ENCODE assay signal across 4 worm cellular contexts in the genomic region with DNA sequence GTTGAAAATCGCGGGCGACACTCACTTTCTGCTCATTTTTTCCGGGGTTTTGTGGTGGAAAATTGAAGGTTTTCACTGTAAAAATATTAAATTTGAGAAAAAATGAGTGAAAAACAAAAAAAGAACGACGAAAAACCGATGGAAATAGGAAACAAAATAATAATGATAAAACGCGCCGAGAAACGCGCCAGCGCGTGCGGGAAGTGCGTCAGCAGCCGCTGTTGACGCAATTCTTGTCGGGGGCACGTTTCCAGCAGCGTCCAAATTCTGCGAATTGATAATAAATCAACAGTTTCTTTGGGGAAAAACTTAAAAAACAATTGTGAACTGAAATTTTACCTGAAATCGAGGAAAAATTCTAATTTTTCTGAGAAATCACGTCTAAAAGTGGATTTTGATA.
A peak's percentile ranks its signal among the peaks of the same experiment; 100 is the strongest.
TF ChIP-seq lines count a peak whose summit lies in the region.

A gene (minus strand): TSS at position 36 of the 400 bp plus-strand sequence.

TF ChIP-seq in whole organism, L2 larva, 48 proteins besides CTCF, POLR2A, EP300 and RAD21 (continues in another document):
- TF ChIP-seq C34F6.9 (tag; optimal IDR thresholded peaks at IDR 0.05; lab: Kevin White, UChicago) (peak; percentile 79), ztf-1 (GFP tag; conservative IDR thresholded peaks at IDR 0.05; lab: Robert Waterston, UW) (no peak), nhr-25 (tag; optimal IDR thresholded peaks at IDR 0.05; lab: Kevin White, UChicago) (peak; percentile 74), dmd-4 (tag; optimal IDR thresholded peaks at IDR 0.05; lab: Kevin White, UChicago) (no peak), sma-3 (GFP tag; optimal IDR thresholded peaks at IDR 0.05; lab: Kevin White, UChicago) (peak; percentile 75), R02D3.7 (tag; optimal IDR thresholded peaks at IDR 0.05; lab: Kevin White, UChicago) (no peak), ceh-82 (tag; optimal IDR thresholded peaks at IDR 0.05; lab: Kevin White, UChicago) (peak; percentile 10), fos-1 (tag; optimal IDR thresholded peaks at IDR 0.05; lab: Kevin White, UChicago) (peak; percentile 31), skn-1 (tag; optimal IDR thresholded peaks at IDR 0.05; lab: Kevin White, UChicago) (no peak), nhr-23 (tag; optimal IDR thresholded peaks at IDR 0.05; lab: Kevin White, UChicago) (no peak), nhr-129 (tag; optimal IDR thresholded peaks at IDR 0.05; lab: Kevin White, UChicago) (peak; percentile 46), mab-5 (tag; optimal IDR thresholded peaks at IDR 0.05; lab: Kevin White, UChicago) (peak; percentile 33), ceh-16 (tag; optimal IDR thresholded peaks at IDR 0.05; lab: Kevin White, UChicago) (peak; percentile 22), ztf-4 (tag; optimal IDR thresholded peaks at IDR 0.05; lab: Kevin White, UChicago) (no peak), gmeb-1 (tag; optimal IDR thresholded peaks at IDR 0.05; lab: Kevin White, UChicago) (peak; percentile 87), nhr-237 (tag; optimal IDR thresholded peaks at IDR 0.05; lab: Kevin White, UChicago) (no peak), unc-62 (GFP tag; optimal IDR thresholded peaks at IDR 0.05; lab: Kevin White, UChicago) (no peak), aly-2 (tag; optimal IDR thresholded peaks at IDR 0.05; lab: Kevin White, UChicago) (no peak), elt-3 (tag; optimal IDR thresholded peaks at IDR 0.05; lab: Kevin White, UChicago) (no peak), nhr-12 (tag; optimal IDR thresholded peaks at IDR 0.05; lab: Kevin White, UChicago) (no peak), nhr-10 (tag; optimal IDR thresholded peaks at IDR 0.05; lab: Kevin White, UChicago) (peak; percentile 5), F13H6.1 (tag; optimal IDR thresholded peaks at IDR 0.05; lab: Kevin White, UChicago) (peak; percentile 78)

TF ChIP-seq in whole organism, L4 larva, 104 proteins besides CTCF, POLR2A, EP300 and RAD21 (continues in another document):
- TF ChIP-seq unc-62 (GFP tag; optimal IDR thresholded peaks at IDR 0.05 in 1 of 2; lab: Kevin White, UChicago) (no peak), unc-62 (tag; optimal IDR thresholded peaks at IDR 0.05; lab: Kevin White, UChicago) (no peak), R02D3.7 (tag; optimal IDR thresholded peaks at IDR 0.05; lab: Kevin White, UChicago) (no peak), arid-1 (GFP tag; conservative IDR thresholded peaks at IDR 0.05; lab: Robert Waterston, UW) (no peak), daf-8 (GFP tag; IDR thresholded peaks at IDR 0.05; lab: Robert Waterston, UW) (no peak), zip-11 (GFP tag; IDR thresholded peaks at IDR 0.05; lab: Robert Waterston, UW) (no peak), fos-1 (tag; optimal IDR thresholded peaks at IDR 0.05; lab: Kevin White, UChicago) (no peak), nhr-77 (tag; optimal IDR thresholded peaks at IDR 0.05; lab: Kevin White, UChicago) (no peak), Y5F2A.4 (GFP tag; optimal IDR thresholded peaks at IDR 0.05; lab: Kevin White, UChicago) (no peak), daf-12 (tag; optimal IDR thresholded peaks at IDR 0.05; lab: Kevin White, UChicago) (no peak), nhr-42 (GFP tag; IDR thresholded peaks at IDR 0.05; lab: Robert Waterston, UW) (peak; percentile 12; the same call in 1 of the 2 replicates), unc-130 (GFP tag; optimal IDR thresholded peaks at IDR 0.05; lab: Kevin White, UChicago) (peak; percentile 37), Y48G9A.11 (GFP tag; IDR thresholded peaks at IDR 0.05; lab: Robert Waterston, UW) (no peak), ztf-7 (tag; optimal IDR thresholded peaks at IDR 0.05; lab: Kevin White, UChicago) (peak; percentile 80), duxl-1 (tag; optimal IDR thresholded peaks at IDR 0.05; lab: Kevin White, UChicago; ENCODE audit: poor library complexity) (peak; percentile 27), egl-43 (GFP tag; IDR thresholded peaks at IDR 0.05; lab: Robert Waterston, UW) (no peak), unc-39 (tag; optimal IDR thresholded peaks at IDR 0.05; lab: Kevin White, UChicago) (no peak), rbr-2 (tag; optimal IDR thresholded peaks at IDR 0.05; lab: Kevin White, UChicago) (peak; percentile 77), nhr-48 (tag; optimal IDR thresholded peaks at IDR 0.05; lab: Kevin White, UChicago) (peak; percentile 28), cey-2 (tag; optimal IDR thresholded peaks at IDR 0.05; lab: Kevin White, UChicago; ENCODE audit: borderline replicate concordance, insufficient read depth) (no peak), hmg-1.1 (GFP tag; IDR thresholded peaks at IDR 0.05; lab: Robert Waterston, UW) (peak; percentile 80), T26A8.4 (GFP tag; IDR thresholded peaks at IDR 0.05; lab: Robert Waterston, UW) (peak; percentile 70), aha-1 (tag; lab: Kevin White, UChicago) (no peak)

TF ChIP-seq in whole organism, late embryonic, 69 proteins besides CTCF, POLR2A, EP300 and RAD21 (continues in another document):
- TF ChIP-seq F13H6.1 (tag; optimal IDR thresholded peaks at IDR 0.05; lab: Kevin White, UChicago) = no peak
- TF ChIP-seq ceh-22 (tag; optimal IDR thresholded peaks at IDR 0.05; lab: Kevin White, UChicago) = no peak
- TF ChIP-seq dmd-4 (tag; optimal IDR thresholded peaks at IDR 0.05; lab: Kevin White, UChicago; ENCODE audit: borderline replicate concordance) = no peak
- no peak for TF ChIP-seq pag-3 (tag; optimal IDR thresholded peaks at IDR 0.05; lab: Kevin White, UChicago; ENCODE audit: borderline replicate concordance)
- no peak for TF ChIP-seq pha-4 (tag; optimal IDR thresholded peaks at IDR 0.05; lab: Kevin White, UChicago)
- TF ChIP-seq hlh-8 (tag; optimal IDR thresholded peaks at IDR 0.05; lab: Kevin White, UChicago) = no peak
- no peak for TF ChIP-seq hlh-15 (tag; optimal IDR thresholded peaks at IDR 0.05; lab: Kevin White, UChicago)
- no peak for TF ChIP-seq syd-9 (tag; optimal IDR thresholded peaks at IDR 0.05; lab: Kevin White, UChicago)
- no peak for TF ChIP-seq che-1 (tag; optimal IDR thresholded peaks at IDR 0.05; lab: Kevin White, UChicago)
- no peak for TF ChIP-seq ceh-30 (tag; optimal IDR thresholded peaks at IDR 0.05; lab: Kevin White, UChicago)
- TF ChIP-seq unc-3 (GFP tag; conservative IDR thresholded peaks at IDR 0.05; lab: Robert Waterston, UW) = 0 out of 2 replicates have a peak, but pooled peaks have one; percentile 7
- TF ChIP-seq unc-3 (tag; optimal IDR thresholded peaks at IDR 0.05; lab: Kevin White, UChicago) = no peak
- no peak for TF ChIP-seq pqm-1 (tag; optimal IDR thresholded peaks at IDR 0.05; lab: Kevin White, UChicago)
- TF ChIP-seq npax-4 (tag; optimal IDR thresholded peaks at IDR 0.05; lab: Kevin White, UChicago) = no peak
- TF ChIP-seq fkh-6 (tag; optimal IDR thresholded peaks at IDR 0.05; lab: Kevin White, UChicago) = no peak
- no peak for TF ChIP-seq hlh-30 (tag; optimal IDR thresholded peaks at IDR 0.05; lab: Kevin White, UChicago; ENCODE audit: insufficient read depth)
- TF ChIP-seq lim-6 (tag; optimal IDR thresholded peaks at IDR 0.05; lab: Kevin White, UChicago) = no peak
- TF ChIP-seq pros-1 (tag; optimal IDR thresholded peaks at IDR 0.05; lab: Kevin White, UChicago) = no peak
- no peak for TF ChIP-seq sdc-2 (tag; optimal IDR thresholded peaks at IDR 0.05; lab: Kevin White, UChicago)
- TF ChIP-seq nhr-11 (tag; optimal IDR thresholded peaks at IDR 0.05; lab: Kevin White, UChicago) = no peak
- TF ChIP-seq ceh-24 (tag; optimal IDR thresholded peaks at IDR 0.05; lab: Kevin White, UChicago) = no peak
- no peak for TF ChIP-seq fkh-10 (GFP tag; optimal IDR thresholded peaks at IDR 0.05; lab: Kevin White, UChicago)
- peak; percentile 13 for TF ChIP-seq ceh-18 (tag; optimal IDR thresholded peaks at IDR 0.05; lab: Kevin White, UChicago)
- TF ChIP-seq hlh-6 (tag; optimal IDR thresholded peaks at IDR 0.05; lab: Kevin White, UChicago) = no peak
- TF ChIP-seq elt-2 (tag; optimal IDR thresholded peaks at IDR 0.05; lab: Kevin White, UChicago) = peak; percentile 49

TF ChIP-seq in whole organism, mixed stage, embryonic, 35 proteins besides CTCF, POLR2A, EP300 and RAD21 (continues in another document):
- TF ChIP-seq pha-4 (tag; optimal IDR thresholded peaks at IDR 0.05; lab: Kevin White, UChicago) (peak; percentile 57), nhr-237 (tag; optimal IDR thresholded peaks at IDR 0.05; lab: Kevin White, UChicago) (peak; percentile 30), ceh-39 (tag; optimal IDR thresholded peaks at IDR 0.05; lab: Kevin White, UChicago) (peak; percentile 22), nhr-76 (tag; optimal IDR thresholded peaks at IDR 0.05; lab: Kevin White, UChicago) (no peak), mab-5 (tag; optimal IDR thresholded peaks at IDR 0.05; lab: Kevin White, UChicago) (no peak), elt-1 (tag; optimal IDR thresholded peaks at IDR 0.05; lab: Kevin White, UChicago; ENCODE audit: borderline replicate concordance, insufficient read depth) (no peak), hlh-1 (tag; optimal IDR thresholded peaks at IDR 0.05; lab: Kevin White, UChicago) (peak; percentile 13), lsy-2 (tag; optimal IDR thresholded peaks at IDR 0.05; lab: Kevin White, UChicago) (peak; percentile 75), blmp-1 (tag; optimal IDR thresholded peaks at IDR 0.05; lab: Kevin White, UChicago) (no peak), ces-1 (GFP tag; optimal IDR thresholded peaks at IDR 0.05; lab: Kevin White, UChicago) (no peak), nhr-12 (tag; optimal IDR thresholded peaks at IDR 0.05; lab: Kevin White, UChicago) (no peak), mls-2 (tag; optimal IDR thresholded peaks at IDR 0.05; lab: Kevin White, UChicago) (no peak), nhr-2 (tag; optimal IDR thresholded peaks at IDR 0.05; lab: Kevin White, UChicago) (no peak), M03D4.4 (tag; optimal IDR thresholded peaks at IDR 0.05; lab: Kevin White, UChicago) (peak; percentile 45), tbx-8 (GFP tag; optimal IDR thresholded peaks at IDR 0.05; lab: Kevin White, UChicago) (peak; percentile 24), nhr-28 (tag; optimal IDR thresholded peaks at IDR 0.05; lab: Kevin White, UChicago) (no peak), sptf-1 (tag; optimal IDR thresholded peaks at IDR 0.05; lab: Kevin White, UChicago) (peak; percentile 56), snpc-4 (tag; optimal IDR thresholded peaks at IDR 0.05; lab: Kevin White, UChicago) (no peak), ceh-43 (GFP tag; optimal IDR thresholded peaks at IDR 0.05; lab: Kevin White, UChicago) (no peak), zip-8 (tag; optimal IDR thresholded peaks at IDR 0.05; lab: Kevin White, UChicago) (no peak), mep-1 (tag; optimal IDR thresholded peaks at IDR 0.05; lab: Kevin White, UChicago) (peak; percentile 60), ham-2 (GFP tag; optimal IDR thresholded peaks at IDR 0.05; lab: Kevin White, UChicago) (no peak), lin-32 (GFP tag; optimal IDR thresholded peaks at IDR 0.05; lab: Kevin White, UChicago) (no peak), drap-1 (GFP tag; optimal IDR thresholded peaks at IDR 0.05; lab: Kevin White, UChicago) (no peak), sem-2 (GFP tag; optimal IDR thresholded peaks at IDR 0.05; lab: Kevin White, UChicago) (no peak), unc-120 (tag; optimal IDR thresholded peaks at IDR 0.05; lab: Kevin White, UChicago; ENCODE audit: poor library complexity, severe bottlenecking) (no peak), flh-1 (GFP tag; optimal IDR thresholded peaks at IDR 0.05; lab: Kevin White, UChicago) (no peak), unc-39 (tag; optimal IDR thresholded peaks at IDR 0.05; lab: Kevin White, UChicago) (no peak), ztf-11 (tag; optimal IDR thresholded peaks at IDR 0.05; lab: Kevin White, UChicago) (no peak)
